Worm (Caenorhabditis elegans) whole organism, late embryonic: ENCODE results near the gene C02F5.12.

ENCODE experiments used
- C08G9.2 ChIP-seq: sonication (generic microtip); optimal IDR thresholded peaks from 2 replicates; lab custom pipeline; 2016; ENCODE audit warnings: mild to moderate bottlenecking, missing genetic modification characterization, moderate library complexity, missing compliant biosample characterization
- C38D4.7 ChIP-seq: fragments of 200-800 bp; sonication (Bioruptor generic); optimal IDR thresholded peaks from 2 replicates; lab custom pipeline; 2018; ENCODE audit warnings: mild to moderate bottlenecking, missing genetic modification characterization, moderate library complexity, missing compliant biosample characterization
- F13H6.1 ChIP-seq: sonication (generic microtip); optimal IDR thresholded peaks from 2 replicates; lab custom pipeline; 2016; ENCODE audit warnings: missing genetic modification characterization, missing compliant biosample characterization
- T23F11.4 ChIP-seq: fragments of 200-800 bp; sonication (Bioruptor generic); optimal IDR thresholded peaks from 2 replicates; lab custom pipeline; 2018; ENCODE audit warnings: mild to moderate bottlenecking, missing genetic modification characterization, missing compliant biosample characterization
- Y22D7AL.16 ChIP-seq: sonication (generic microtip); optimal IDR thresholded peaks from 2 replicates; lab custom pipeline; 2016; ENCODE audit warnings: missing genetic modification characterization, missing compliant biosample characterization
- ahr-1 ChIP-seq: sonication (generic microtip); optimal IDR thresholded peaks from 2 replicates; lab custom pipeline; 2016; ENCODE audit warnings: missing genetic modification characterization, missing compliant biosample characterization
- ama-1 ChIP-seq: fragments of 150-350 bp; optimal IDR thresholded peaks from 2 replicates; lab custom pipeline; 2014
- ceh-14 ChIP-seq: sonication (generic microtip); optimal IDR thresholded peaks from 2 replicates; lab custom pipeline; 2016; ENCODE audit warnings: missing genotype, missing genetic modification characterization, missing compliant biosample characterization
- ceh-19 ChIP-seq: fragments of 200-800 bp; sonication (Bioruptor generic); optimal IDR thresholded peaks from 2 replicates; lab custom pipeline; 2018; ENCODE audit warnings: mild to moderate bottlenecking, missing genetic modification characterization, missing compliant biosample characterization
- ceh-22 ChIP-seq: sonication (generic microtip); optimal IDR thresholded peaks from 2 replicates; lab custom pipeline; 2017; ENCODE audit warnings: missing biosample characterization, missing genetic modification characterization
- ceh-34 ChIP-seq: sonication (generic microtip); optimal IDR thresholded peaks from 2 replicates; lab custom pipeline; 2016; ENCODE audit warnings: mild to moderate bottlenecking, missing genetic modification characterization, missing compliant biosample characterization
- ceh-6 ChIP-seq: fragments of 200-800 bp; sonication (Bioruptor generic); optimal IDR thresholded peaks from 2 replicates; lab custom pipeline; 2018; ENCODE audit warnings: mild to moderate bottlenecking, missing genetic modification characterization, missing compliant biosample characterization
- ceh-9 ChIP-seq: sonication (generic microtip); optimal IDR thresholded peaks from 2 replicates; lab custom pipeline; 2016; ENCODE audit warnings: mild to moderate bottlenecking, missing genetic modification characterization, inconsistent platforms, missing compliant biosample characterization
- che-1 ChIP-seq: sonication (generic microtip); optimal IDR thresholded peaks from 2 replicates; lab custom pipeline; 2016; ENCODE audit warnings: mild to moderate bottlenecking, missing genetic modification characterization, missing compliant biosample characterization
- dmd-4 ChIP-seq: sonication (generic microtip); optimal IDR thresholded peaks from 2 replicates; lab custom pipeline; 2016; ENCODE audit warnings: borderline replicate concordance, missing genetic modification characterization, missing compliant biosample characterization
- dve-1 ChIP-seq: sonication (generic microtip); optimal IDR thresholded peaks from 2 replicates; lab custom pipeline; 2017; ENCODE audit warnings: antibody characterized with exemption, mild to moderate bottlenecking, missing genetic modification characterization, missing compliant biosample characterization
- elt-2 ChIP-seq: sonication (generic microtip); optimal IDR thresholded peaks from 2 replicates; lab custom pipeline; 2016; ENCODE audit warnings: missing genetic modification reagents, missing genetic modification characterization, missing compliant biosample characterization
- elt-4 ChIP-seq: sonication (generic microtip); optimal IDR thresholded peaks from 2 replicates; lab custom pipeline; 2016; ENCODE audit warnings: missing genetic modification characterization, missing compliant biosample characterization
- fax-1 ChIP-seq: sonication (generic microtip); optimal IDR thresholded peaks from 2 replicates; lab custom pipeline; 2016; ENCODE audit warnings: missing genotype, missing genetic modification characterization, missing compliant biosample characterization
- fkh-6 ChIP-seq: sonication (generic microtip); optimal IDR thresholded peaks from 2 replicates; lab custom pipeline; 2016; ENCODE audit warnings: missing genetic modification characterization, missing compliant biosample characterization
- hlh-13 ChIP-seq: fragments of 200-800 bp; sonication (Bioruptor generic); optimal IDR thresholded peaks from 2 replicates; lab custom pipeline; 2018; ENCODE audit warnings: mild to moderate bottlenecking, missing genetic modification characterization, missing compliant biosample characterization
- hlh-30 ChIP-seq: sonication (generic microtip); optimal IDR thresholded peaks from 2 replicates; lab custom pipeline; 2017; ENCODE audit warnings: antibody characterized with exemption, missing genetic modification characterization, missing compliant biosample characterization; ENCODE audit not compliant: insufficient read depth
- hlh-6 ChIP-seq: sonication (generic microtip); optimal IDR thresholded peaks from 2 replicates; lab custom pipeline; 2016; ENCODE audit warnings: missing genotype, missing genetic modification characterization, missing compliant biosample characterization
- lim-6 ChIP-seq: sonication (generic microtip); optimal IDR thresholded peaks from 2 replicates; lab custom pipeline; 2016; ENCODE audit warnings: missing genetic modification characterization, missing compliant biosample characterization
- lin-11 ChIP-seq: fragments of 200-800 bp; sonication (Bioruptor generic); optimal IDR thresholded peaks from 2 replicates; lab custom pipeline; 2018; ENCODE audit warnings: mild to moderate bottlenecking, missing genetic modification characterization, missing compliant biosample characterization
- mec-3 ChIP-seq: sonication (generic microtip); optimal IDR thresholded peaks from 2 replicates; lab custom pipeline; 2016; ENCODE audit warnings: borderline replicate concordance, missing genetic modification characterization, missing compliant biosample characterization
- nhr-232 ChIP-seq: sonication (generic microtip); optimal IDR thresholded peaks from 2 replicates; lab custom pipeline; 2016; ENCODE audit warnings: missing genetic modification characterization, missing compliant biosample characterization
- pag-3 ChIP-seq: sonication (generic microtip); optimal IDR thresholded peaks from 2 replicates; lab custom pipeline; 2016; ENCODE audit warnings: missing compliant biosample characterization, missing genetic modification characterization, borderline replicate concordance
- pax-1 ChIP-seq: fragments of 150-350 bp; optimal IDR thresholded peaks from 2 replicates; lab custom pipeline; 2014; ENCODE audit warnings: missing biosample characterization, missing genetic modification characterization
- pha-2 ChIP-seq: sonication (generic microtip); optimal IDR thresholded peaks from 2 replicates; lab custom pipeline; 2017; ENCODE audit warnings: mild to moderate bottlenecking, missing genetic modification characterization, missing compliant biosample characterization
- pqm-1 ChIP-seq: sonication (generic microtip); optimal IDR thresholded peaks from 2 replicates; lab custom pipeline; 2016; ENCODE audit warnings: missing genetic modification characterization, missing compliant biosample characterization
- ref-2 ChIP-seq: sonication (generic microtip); optimal IDR thresholded peaks from 2 replicates; lab custom pipeline; 2016; ENCODE audit warnings: missing genetic modification characterization, missing compliant biosample characterization
- sdc-2 ChIP-seq: sonication (generic microtip); optimal IDR thresholded peaks from 2 replicates; lab custom pipeline; 2016; ENCODE audit warnings: missing genotype, missing genetic modification characterization, missing compliant biosample characterization
- syd-9 ChIP-seq: sonication (generic microtip); optimal IDR thresholded peaks from 2 replicates; lab custom pipeline; 2016; ENCODE audit warnings: mild to moderate bottlenecking, missing genetic modification characterization, moderate library complexity, missing compliant biosample characterization
- tbx-2 ChIP-seq: sonication (generic microtip); optimal IDR thresholded peaks from 2 replicates; lab custom pipeline; 2016; ENCODE audit warnings: missing genetic modification characterization, missing compliant biosample characterization
- tbx-7 ChIP-seq: sonication (generic microtip); optimal IDR thresholded peaks from 2 replicates; lab custom pipeline; 2016; ENCODE audit warnings: missing genotype, missing genetic modification characterization, missing compliant biosample characterization
- ttx-3 ChIP-seq: sonication (generic microtip); optimal IDR thresholded peaks from 2 replicates; lab custom pipeline; 2016; ENCODE audit warnings: missing genetic modification reagents, missing genetic modification characterization, missing compliant biosample characterization
- unc-3 ChIP-seq, 2 experiments: fragments of 200-800 bp in 1 of 2; sonication (Bioruptor generic) in 1 of 2; sonication (generic microtip) in 1 of 2; conservative IDR thresholded peaks in 1 of 2; optimal IDR thresholded peaks in 1 of 2; 2 replicates each; pipeline versions ENCODE4 v1.3.6 to Lab custom; 2016 to 2022; ENCODE audit warnings: missing compliant biosample characterization in 2 of 2, missing genetic modification characterization in 2 of 2, missing genetic modification reagents in 1 of 2
- unc-86 ChIP-seq: sonication (generic microtip); optimal IDR thresholded peaks from 2 replicates; lab custom pipeline; 2016; ENCODE audit warnings: missing genetic modification characterization, missing compliant biosample characterization
- ztf-16 ChIP-seq: sonication (generic microtip); optimal IDR thresholded peaks from 2 replicates; lab custom pipeline; 2017; ENCODE audit warnings: missing genetic modification characterization, missing compliant biosample characterization

C02F5.12 gene

ce11 chrIII:8262599-8262998, 19.8 kb upstream of the C02F5.12 start:
- TF ChIP-seq pax-1 (tag; lab: Kevin White, UChicago), result no peak
- no peak for TF ChIP-seq lin-11 (tag; lab: Kevin White, UChicago)
- TF ChIP-seq lim-6, result peak; percentile 14
- TF ChIP-seq ttx-3 (tag; lab: Kevin White, UChicago), result no peak
- TF ChIP-seq syd-9, result peak; percentile 29
- no peak for TF ChIP-seq ztf-16
- no peak for TF ChIP-seq pha-2 (tag; lab: Kevin White, UChicago)
- TF ChIP-seq elt-4 (tag; lab: Kevin White, UChicago), result peak; percentile 94
- no peak for TF ChIP-seq che-1 (tag; lab: Kevin White, UChicago)
- peak; percentile 28 for TF ChIP-seq ref-2 (tag; lab: Kevin White, UChicago)
- TF ChIP-seq ceh-9, result peak; percentile 17
- TF ChIP-seq ceh-6, result no peak
- TF ChIP-seq ceh-22 (tag; lab: Kevin White, UChicago), result no peak
- TF ChIP-seq fax-1 (tag; lab: Kevin White, UChicago), result no peak
- peak; percentile 25 for TF ChIP-seq fkh-6 (tag; lab: Kevin White, UChicago)
- TF ChIP-seq ceh-34 (tag; lab: Kevin White, UChicago), result no peak
- TF ChIP-seq pag-3 (tag; lab: Kevin White, UChicago), result no peak
- no peak for TF ChIP-seq nhr-232 (tag; lab: Kevin White, UChicago)
- no peak for TF ChIP-seq unc-3 (GFP tag; conservative IDR thresholded peaks at IDR 0.05; lab: Robert Waterston, UW)
- TF ChIP-seq unc-3 (tag; optimal IDR thresholded peaks at IDR 0.05; lab: Kevin White, UChicago), result no peak
- TF ChIP-seq ceh-14 (tag; lab: Kevin White, UChicago), result no peak
- no peak for TF ChIP-seq C38D4.7 (GFP tag; lab: Kevin White, UChicago)
- TF ChIP-seq dve-1 (tag; lab: Kevin White, UChicago), result no peak
- no peak for TF ChIP-seq tbx-2 (tag; lab: Kevin White, UChicago)
- TF ChIP-seq hlh-6 (tag; lab: Kevin White, UChicago), result peak; percentile 21
- TF ChIP-seq elt-2 (tag; lab: Kevin White, UChicago), result no peak
- TF ChIP-seq pqm-1 (tag; lab: Kevin White, UChicago), result no peak
- TF ChIP-seq ceh-19 (GFP tag; lab: Kevin White, UChicago), result no peak
- TF ChIP-seq T23F11.4 (GFP tag; lab: Kevin White, UChicago), result no peak
- no peak for TF ChIP-seq ama-1
- TF ChIP-seq sdc-2 (tag; lab: Kevin White, UChicago), result peak; percentile 26
- no peak for TF ChIP-seq C08G9.2 (tag; lab: Kevin White, UChicago)
- no peak for TF ChIP-seq F13H6.1 (tag; lab: Kevin White, UChicago)
- no peak for TF ChIP-seq dmd-4 (tag; lab: Kevin White, UChicago)
- TF ChIP-seq hlh-13 (GFP tag; lab: Kevin White, UChicago), result no peak
- no peak for TF ChIP-seq unc-86 (tag; lab: Kevin White, UChicago)
- no peak for TF ChIP-seq hlh-30 (tag; lab: Kevin White, UChicago)
- TF ChIP-seq ahr-1, result no peak
- TF ChIP-seq, all 69 proteins: peak for 8

ce11 chrIII:8258045-8258444, 15.2 kb upstream of the C02F5.12 start, which contains the start of gene ncr-2:
ncr-2 (plus strand) TSS chrIII:8258345.
- TF ChIP-seq ceh-9, result no peak
- TF ChIP-seq tbx-7 (tag; lab: Kevin White, UChicago), result no peak
- no peak for TF ChIP-seq lim-6
- TF ChIP-seq lin-11 (tag; lab: Kevin White, UChicago), result no peak
- TF ChIP-seq unc-86 (tag; lab: Kevin White, UChicago), result no peak
- TF ChIP-seq ceh-22 (tag; lab: Kevin White, UChicago), result no peak
- no peak for TF ChIP-seq mec-3 (tag; lab: Kevin White, UChicago)
- TF ChIP-seq fax-1 (tag; lab: Kevin White, UChicago), result no peak
- TF ChIP-seq Y22D7AL.16, result no peak
